Worm (Caenorhabditis elegans): ENCODE results near the gene C01C10.2.

DNA sequence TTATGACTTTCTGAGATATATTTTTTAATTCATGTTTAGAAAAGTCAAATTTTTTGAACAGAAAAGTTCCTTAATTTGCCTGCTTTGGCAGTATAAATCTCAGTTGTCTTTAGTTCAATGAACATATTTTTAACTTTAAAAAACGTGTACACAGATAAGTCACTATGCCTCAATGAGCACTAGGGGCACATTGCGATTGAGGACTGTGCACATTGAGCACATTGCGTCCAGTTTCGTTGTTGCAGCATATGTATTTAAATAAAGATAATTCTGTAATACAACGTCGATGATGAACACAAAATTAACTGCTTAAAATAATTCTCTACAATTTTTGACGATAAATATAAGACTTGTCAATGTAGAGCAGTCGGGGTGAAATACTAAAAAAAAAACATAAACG, 30.2 kb downstream of the C01C10.2 start:
- TF ChIP-seq elt-1 (tag; optimal IDR thresholded peaks at IDR 0.05) (no peak), snpc-4 (tag; optimal IDR thresholded peaks at IDR 0.05) (no peak), elt-3 (tag; optimal IDR thresholded peaks at IDR 0.05) (no peak), nhr-23 (tag; optimal IDR thresholded peaks at IDR 0.05) (no peak)
